Worm (Caenorhabditis elegans) whole organism, young adult: Measurements from ENCODE around the gene C14A6.13.

ENCODE experiments used
- B0019.2 ChIP-seq: fragments of 200-800 bp; sonication (Bioruptor generic); conservative IDR thresholded peaks from 2 replicates; pipeline ENCODE4 v1.3.6; 2022; ENCODE audit warnings: missing genetic modification reagents, missing genetic modification characterization, missing compliant biosample characterization
- D2030.7 ChIP-seq: fragments of 200-800 bp; sonication (Bioruptor generic); IDR thresholded peaks from 2 replicates; pipeline ENCODE4 v1.3.6; 2022; ENCODE audit warnings: missing genetic modification reagents, missing genetic modification characterization, missing compliant biosample characterization
- F22D6.2 ChIP-seq: sonication (generic microtip); optimal IDR thresholded peaks from 2 replicates; lab custom pipeline; 2016; ENCODE audit warnings: mild to moderate bottlenecking, missing genetic modification characterization, missing compliant biosample characterization
- F33H1.4 ChIP-seq: fragments of 200-800 bp; sonication (Bioruptor generic); IDR thresholded peaks from 2 replicates; pipeline ENCODE4 v1.3.6; 2022; ENCODE audit warnings: missing genetic modification reagents, missing genetic modification characterization, missing compliant biosample characterization
- F52B5.7 ChIP-seq: sonication (generic microtip); optimal IDR thresholded peaks from 2 replicates; lab custom pipeline; 2016; ENCODE audit warnings: mild to moderate bottlenecking, missing genetic modification characterization, missing compliant biosample characterization
- F57A8.1 ChIP-seq: fragments of 200-800 bp; sonication (Bioruptor generic); optimal IDR thresholded peaks from 2 replicates; lab custom pipeline; 2018; ENCODE audit warnings: mild to moderate bottlenecking, missing genetic modification characterization, moderate library complexity, missing compliant biosample characterization
- Y95B8A.8 ChIP-seq: fragments of 200-800 bp; sonication (Bioruptor generic); IDR thresholded peaks from 2 replicates; pipeline ENCODE4 v1.3.6; 2022; ENCODE audit warnings: missing genetic modification reagents, missing genetic modification characterization, missing compliant biosample characterization
- ZK185.1 ChIP-seq: sonication (generic microtip); optimal IDR thresholded peaks from 2 replicates; lab custom pipeline; 2016; ENCODE audit warnings: mild to moderate bottlenecking, missing genetic modification characterization, missing compliant biosample characterization; ENCODE audit not compliant: poor library complexity, severe bottlenecking
- aptf-2 ChIP-seq: fragments of 200-800 bp; sonication (Bioruptor generic); conservative IDR thresholded peaks from 2 replicates; pipeline ENCODE4 v1.3.6; 2022; ENCODE audit warnings: missing genetic modification reagents, missing genetic modification characterization, missing compliant biosample characterization
- aptf-3 ChIP-seq: fragments of 200-800 bp; sonication (Bioruptor generic); IDR thresholded peaks from 2 replicates; pipeline ENCODE4 v1.3.6; 2022; ENCODE audit warnings: missing genetic modification characterization, missing compliant biosample characterization
- athp-1 ChIP-seq: sonication (generic microtip); optimal IDR thresholded peaks from 2 replicates; lab custom pipeline; 2017; ENCODE audit warnings: mild to moderate bottlenecking, missing genetic modification characterization, missing compliant biosample characterization
- attf-5 ChIP-seq: fragments of 200-800 bp; sonication (Bioruptor generic); optimal IDR thresholded peaks from 2 replicates; lab custom pipeline; 2018; ENCODE audit warnings: mild to moderate bottlenecking, missing genetic modification characterization, missing compliant biosample characterization
- bed-1 ChIP-seq: fragments of 200-800 bp; sonication (Bioruptor generic); IDR thresholded peaks from 2 replicates; pipeline ENCODE4 v1.3.6; 2022; ENCODE audit warnings: missing genetic modification reagents, missing genetic modification characterization, missing compliant biosample characterization
- cebp-2 ChIP-seq: fragments of 200-800 bp; sonication (Bioruptor generic); IDR thresholded peaks from 2 replicates; pipeline ENCODE4 v1.3.6; 2022; ENCODE audit warnings: missing genetic modification characterization, missing compliant biosample characterization
- ceh-79 ChIP-seq: sonication (generic microtip); optimal IDR thresholded peaks from 2 replicates; lab custom pipeline; 2017; ENCODE audit warnings: mild to moderate bottlenecking, missing genetic modification characterization, missing compliant biosample characterization
- chd-7 ChIP-seq: sonication (generic microtip); optimal IDR thresholded peaks from 2 replicates; lab custom pipeline; 2016; ENCODE audit warnings: mild to moderate bottlenecking, missing genetic modification characterization, moderate library complexity, missing compliant biosample characterization
- dox-1 ChIP-seq: fragments of 200-800 bp; sonication (Bioruptor generic); IDR thresholded peaks from 2 replicates; pipeline ENCODE4 v1.3.6; 2022; ENCODE audit warnings: missing genetic modification reagents, missing genetic modification characterization, missing compliant biosample characterization
- ets-4 ChIP-seq: fragments of 200-800 bp; sonication (Bioruptor generic); optimal IDR thresholded peaks from 2 replicates; lab custom pipeline; 2018; ENCODE audit warnings: mild to moderate bottlenecking, missing genetic modification characterization, missing compliant biosample characterization
- gei-17 ChIP-seq: fragments of 200-800 bp; sonication (Bioruptor generic); optimal IDR thresholded peaks from 2 replicates; lab custom pipeline; 2018; ENCODE audit warnings: mild to moderate bottlenecking, missing genetic modification characterization, missing compliant biosample characterization
- hlh-12 ChIP-seq: sonication (generic microtip); optimal IDR thresholded peaks from 2 replicates; lab custom pipeline; 2016; ENCODE audit warnings: missing genetic modification characterization, missing compliant biosample characterization
- hlh-26 ChIP-seq: fragments of 200-800 bp; sonication (Bioruptor generic); conservative IDR thresholded peaks from 2 replicates; pipeline ENCODE4 v1.3.6; 2022; ENCODE audit warnings: missing genetic modification reagents, missing genetic modification characterization, missing compliant biosample characterization
- hmg-20 ChIP-seq: fragments of 200-800 bp; sonication (Bioruptor generic); IDR thresholded peaks from 2 replicates; pipeline ENCODE4 v1.3.6; 2022; ENCODE audit warnings: missing genetic modification reagents, missing genetic modification characterization, missing compliant biosample characterization
- lag-1 ChIP-seq: fragments of 200-800 bp; sonication (Bioruptor generic); IDR thresholded peaks from 2 replicates; pipeline ENCODE4 v1.3.6; 2022; ENCODE audit warnings: missing genetic modification reagents, missing genetic modification characterization, missing compliant biosample characterization
- let-526 ChIP-seq: fragments of 200-800 bp; sonication (Bioruptor generic); IDR thresholded peaks from 2 replicates; pipeline ENCODE4 v1.3.6; 2022; ENCODE audit warnings: missing genetic modification reagents, missing genetic modification characterization, missing compliant biosample characterization
- lsy-27 ChIP-seq: sonication (generic microtip); optimal IDR thresholded peaks from 2 replicates; lab custom pipeline; 2017; ENCODE audit warnings: missing genetic modification characterization, mild to moderate bottlenecking, missing compliant biosample characterization, antibody characterized with exemption, missing genotype, borderline replicate concordance; ENCODE audit not compliant: insufficient read depth
- madf-10 ChIP-seq: sonication (generic microtip); optimal IDR thresholded peaks from 2 replicates; lab custom pipeline; 2016; ENCODE audit warnings: mild to moderate bottlenecking, missing genetic modification characterization, missing compliant biosample characterization
- mxl-1 ChIP-seq: sonication (generic microtip); optimal IDR thresholded peaks from 2 replicates; lab custom pipeline; 2016; ENCODE audit warnings: missing genetic modification characterization, missing compliant biosample characterization
- nfya-1 ChIP-seq: sonication (generic microtip); optimal IDR thresholded peaks from 2 replicates; lab custom pipeline; 2017; ENCODE audit warnings: antibody characterized with exemption, missing compliant biosample characterization, missing genetic modification characterization, borderline replicate concordance; ENCODE audit not compliant: insufficient read depth
- nfyb-1 ChIP-seq: fragments of 200-800 bp; sonication (Bioruptor generic); IDR thresholded peaks from 2 replicates; pipeline ENCODE4 v1.3.6; 2022; ENCODE audit warnings: missing genetic modification reagents, missing genetic modification characterization, missing compliant biosample characterization
- nhr-80 ChIP-seq: sonication (generic microtip); optimal IDR thresholded peaks from 2 replicates; lab custom pipeline; 2016; ENCODE audit warnings: missing genetic modification characterization, missing compliant biosample characterization
- rpc-1 ChIP-seq, 2 experiments: fragments of 150-350 bp in 1 of 2; sonication (generic microtip) in 1 of 2; optimal IDR thresholded peaks; 2 replicates each; lab custom pipeline; 2014 to 2018; ENCODE audit warnings: missing biosample characterization in 1 of 2, missing genetic modification characterization in 1 of 2, missing genetic modification reagents in 1 of 2, missing genotype in 1 of 2
- snpc-1.1 ChIP-seq: sonication (generic microtip); optimal IDR thresholded peaks from 2 replicates; lab custom pipeline; 2017; ENCODE audit warnings: missing genetic modification characterization, mild to moderate bottlenecking, missing compliant biosample characterization, antibody characterized with exemption, moderate library complexity, missing genotype, missing genetic modification reagents; ENCODE audit not compliant: insufficient read depth
- snpc-3.4 ChIP-seq: sonication (generic microtip); optimal IDR thresholded peaks from 2 replicates; lab custom pipeline; 2017; ENCODE audit warnings: missing genetic modification characterization, mild to moderate bottlenecking, missing compliant biosample characterization, antibody characterized with exemption, moderate library complexity, missing genotype, missing genetic modification reagents
- snpc-4 ChIP-seq, 5 experiments: fragments of 150-350 bp in 1 of 5; sonication (generic microtip) in 4 of 5; optimal IDR thresholded peaks; 2 replicates each; lab custom pipeline; 2014 to 2018; ENCODE audit warnings: missing genetic modification characterization in 5 of 5, missing biosample characterization in 3 of 5, antibody characterized with exemption in 2 of 5, mild to moderate bottlenecking in 2 of 5, missing compliant biosample characterization in 2 of 5, missing genotype in 2 of 5, moderate library complexity in 2 of 5, missing genetic modification reagents in 1 of 5
- sptf-2 ChIP-seq: fragments of 200-800 bp; sonication (Bioruptor generic); optimal IDR thresholded peaks from 2 replicates; lab custom pipeline; 2018; ENCODE audit warnings: mild to moderate bottlenecking, missing genetic modification characterization, missing compliant biosample characterization
- tlf-1 ChIP-seq: fragments of 200-800 bp; sonication (Bioruptor generic); optimal IDR thresholded peaks from 2 replicates; lab custom pipeline; 2018; ENCODE audit warnings: mild to moderate bottlenecking, missing genetic modification characterization, missing compliant biosample characterization
- unc-130 ChIP-seq: sonication (generic microtip); optimal IDR thresholded peaks from 2 replicates; lab custom pipeline; 2016; ENCODE audit warnings: missing genetic modification reagents, missing genetic modification characterization, missing compliant biosample characterization
- unc-62 ChIP-seq: fragments of 150-350 bp; optimal IDR thresholded peaks from 2 replicates; lab custom pipeline; 2014; ENCODE audit warnings: missing biosample characterization, missing genetic modification reagents, missing genetic modification characterization
- ztf-18 ChIP-seq: sonication (generic microtip); optimal IDR thresholded peaks from 2 replicates; lab custom pipeline; 2016; ENCODE audit warnings: missing genotype, mild to moderate bottlenecking, missing genetic modification characterization, missing compliant biosample characterization
- ztf-6 ChIP-seq: fragments of 200-800 bp; sonication (Bioruptor generic); IDR thresholded peaks from 2 replicates; pipeline ENCODE4 v1.3.6; 2022; ENCODE audit warnings: missing genetic modification reagents, missing genetic modification characterization, missing compliant biosample characterization

C14A6.13 gene

DNA sequence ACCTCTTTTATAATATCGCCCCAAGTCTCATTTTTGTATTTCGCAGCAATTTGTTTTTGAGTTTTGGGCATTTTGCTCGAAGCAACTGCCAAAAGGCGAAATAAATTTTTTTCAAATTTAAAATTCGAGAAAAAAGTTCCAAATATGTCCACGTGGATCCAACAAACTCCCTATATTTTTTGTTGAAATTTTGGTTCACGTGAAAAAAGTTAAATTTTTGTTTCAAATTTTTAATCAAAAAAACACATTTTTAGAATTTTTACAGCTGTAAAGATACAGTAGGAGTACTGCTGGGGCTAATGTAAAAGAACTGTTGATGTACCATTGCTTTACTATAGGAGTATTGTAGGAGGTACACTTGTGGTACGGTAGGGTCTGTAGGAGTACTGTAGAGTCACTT lies 6.0 kb upstream of the C14A6.13 start, which contains the start of gene C14A6.6:
Gene C14A6.6 (minus strand): TSS at position 101 of the 400 bp plus-strand sequence.
- no peak for TF ChIP-seq snpc-4 (GFP tag; optimal IDR thresholded peaks at IDR 0.05; lab: Kevin White, UChicago)
- no peak for TF ChIP-seq snpc-4 (tag; optimal IDR thresholded peaks at IDR 0.05; lab: Kevin White, UChicago)
- TF ChIP-seq attf-5 (GFP tag; lab: Kevin White, UChicago): no peak
- TF ChIP-seq rpc-1 (optimal IDR thresholded peaks at IDR 0.05; lab: Kevin White, UChicago): no peak
- no peak for TF ChIP-seq rpc-1 (tag; optimal IDR thresholded peaks at IDR 0.05; lab: Kevin White, UChicago)
- no peak for TF ChIP-seq snpc-1.1
- no peak for TF ChIP-seq hmg-20
- TF ChIP-seq ceh-79 (tag; lab: Kevin White, UChicago): no peak
- TF ChIP-seq B0019.2 (GFP tag; lab: Robert Waterston, UW): no peak
- TF ChIP-seq nhr-80: no peak
- TF ChIP-seq ZK185.1 (tag; lab: Kevin White, UChicago): no peak
- TF ChIP-seq tlf-1 (GFP tag; lab: Kevin White, UChicago): no peak
- TF ChIP-seq cebp-2 (GFP tag; lab: Robert Waterston, UW): no peak
- no peak for TF ChIP-seq chd-7 (tag; lab: Kevin White, UChicago)
- no peak for TF ChIP-seq Y95B8A.8 (GFP tag; lab: Robert Waterston, UW)

- TF ChIP-seq F22D6.2 (no peak), athp-1 (tag; lab: Kevin White, UChicago) (no peak), sptf-2 (GFP tag; lab: Kevin White, UChicago) (no peak), ceh-79 (tag; lab: Kevin White, UChicago) (no peak), D2030.7 (no peak), nfyb-1 (GFP tag; lab: Robert Waterston, UW) (no peak), rpc-1 (optimal IDR thresholded peaks at IDR 0.05; lab: Kevin White, UChicago) (no peak), rpc-1 (tag; optimal IDR thresholded peaks at IDR 0.05; lab: Kevin White, UChicago) (no peak), aptf-3 (no peak), lsy-27 (tag; lab: Kevin White, UChicago) (no peak), lag-1 (GFP tag; lab: Robert Waterston, UW) (no peak), hlh-26 (GFP tag; lab: Robert Waterston, UW) (no peak), F33H1.4 (GFP tag; lab: Robert Waterston, UW) (no peak)
Observed at ce11 chrV:18164758-18165157, 3.6 kb upstream of the C14A6.13 start, which contains the start of gene C14A6.5. C14A6.5 (minus strand) TSS chrV:18164858.

ce11 chrV:18163434-18163833 lies 2.3 kb upstream of the C14A6.13 start:
- TF ChIP-seq nfya-1 (tag; lab: Kevin White, UChicago) (no peak), nfyb-1 (GFP tag; lab: Robert Waterston, UW) (no peak), gei-17 (GFP tag; lab: Kevin White, UChicago) (no peak), bed-1 (GFP tag; lab: Robert Waterston, UW) (no peak), let-526 (GFP tag; lab: Robert Waterston, UW) (no peak), aptf-2 (GFP tag; lab: Robert Waterston, UW) (no peak), madf-10 (tag; lab: Kevin White, UChicago) (no peak), ztf-6 (GFP tag; lab: Robert Waterston, UW) (no peak), mxl-1 (tag; lab: Kevin White, UChicago) (no peak), F52B5.7 (tag; lab: Kevin White, UChicago) (no peak), lag-1 (GFP tag; lab: Robert Waterston, UW) (no peak), ets-4 (GFP tag; lab: Kevin White, UChicago) (no peak), unc-130 (no peak), sptf-2 (GFP tag; lab: Kevin White, UChicago) (no peak), unc-62 (GFP tag; lab: Kevin White, UChicago) (no peak), dox-1 (no peak), ztf-18 (no peak), snpc-3.4 (tag; lab: Kevin White, UChicago) (no peak), F57A8.1 (GFP tag; lab: Kevin White, UChicago) (no peak), hlh-12 (no peak)
- TF ChIP-seq, all 124 proteins: peak for 0
